Fruit fly (Drosophila melanogaster) whole organism, embryonic: ENCODE data around the gene Ugt316A1.
A peak's percentile ranks its signal among the peaks of the same experiment; 100 is the strongest.

Experiments
- Aef1 ChIP-seq: fragments of 200-800 bp; sonication (Bioruptor generic); IDR thresholded peaks from 3 replicates; pipeline ENCODE4 v1.3.6; 2022; ENCODE audit warnings: missing biosample characterization, missing genetic modification characterization
- Awh ChIP-seq: fragments of 200-800 bp; sonication (Bioruptor generic); IDR thresholded peaks from 2 replicates; pipeline ENCODE4, ENCODE4 v1.3.6; 2022; ENCODE audit warnings: missing biosample characterization, missing genetic modification characterization
- B-H1 ChIP-seq: fragments of 200-800 bp; sonication (Bioruptor generic); IDR thresholded peaks from 3 replicates; pipeline ENCODE4 v1.3.6; 2022; ENCODE audit warnings: missing biosample characterization, missing genetic modification characterization
- BtbVII ChIP-seq: fragments of 200-800 bp; sonication (Bioruptor generic); optimal IDR thresholded peaks from 3 replicates; lab custom pipeline; 2017; ENCODE audit warnings: missing biosample characterization, mild to moderate bottlenecking, missing genetic modification characterization
- CG11398 ChIP-seq: fragments of 200-800 bp; sonication (Bioruptor generic); optimal IDR thresholded peaks from 2 replicates; lab custom pipeline; 2016; ENCODE audit warnings: missing biosample characterization, missing genetic modification characterization
- CG12155 ChIP-seq: fragments of 200-800 bp; sonication (Bioruptor generic); optimal IDR thresholded peaks from 3 replicates; lab custom pipeline; 2016; ENCODE audit warnings: missing biosample characterization, missing genetic modification characterization
- CG15011 ChIP-seq: fragments of 200-800 bp; sonication (Bioruptor generic); optimal IDR thresholded peaks from 3 replicates; lab custom pipeline; 2018; ENCODE audit warnings: missing biosample characterization, mild to moderate bottlenecking, missing genetic modification characterization
- CG17568 ChIP-seq: fragments of 200-800 bp; sonication (Bioruptor generic); optimal IDR thresholded peaks from 2 replicates; lab custom pipeline; 2018; ENCODE audit warnings: missing biosample characterization, mild to moderate bottlenecking, missing genetic modification characterization, moderate library complexity
- CG18619 ChIP-seq: fragments of 200-800 bp; sonication (Bioruptor generic); optimal IDR thresholded peaks from 3 replicates; lab custom pipeline; 2017; ENCODE audit warnings: missing biosample characterization, mild to moderate bottlenecking, missing genetic modification characterization
- CG2116 ChIP-seq: fragments of 200-800 bp; sonication (Bioruptor generic); optimal IDR thresholded peaks from 3 replicates; lab custom pipeline; 2018; ENCODE audit warnings: missing biosample characterization, mild to moderate bottlenecking, missing genetic modification characterization
- CG2678 ChIP-seq: fragments of 200-800 bp; sonication (Bioruptor generic); optimal IDR thresholded peaks from 3 replicates; lab custom pipeline; 2019; ENCODE audit warnings: missing biosample characterization, mild to moderate bottlenecking, missing genetic modification characterization, moderate library complexity
- CG4424 ChIP-seq: fragments of 200-800 bp; sonication (Bioruptor generic); optimal IDR thresholded peaks from 3 replicates; lab custom pipeline; 2016; ENCODE audit warnings: missing biosample characterization, missing genetic modification characterization
- CG4707 ChIP-seq: fragments of 200-800 bp; sonication (Bioruptor generic); optimal IDR thresholded peaks from 2 replicates; lab custom pipeline; 2018; ENCODE audit warnings: missing biosample characterization, mild to moderate bottlenecking, missing genetic modification characterization, moderate library complexity
- CG6254 ChIP-seq: fragments of 200-800 bp; sonication (Bioruptor generic); optimal IDR thresholded peaks from 3 replicates; lab custom pipeline; 2017; ENCODE audit warnings: mild to moderate bottlenecking, missing biosample characterization, missing genetic modification reagents, missing genetic modification characterization
- CG7372 ChIP-seq: fragments of 200-800 bp; sonication (Bioruptor generic); IDR thresholded peaks from 2 replicates; pipeline ENCODE4 v1.3.6; 2022; ENCODE audit warnings: missing biosample characterization, missing genetic modification characterization
- CHES-1-like ChIP-seq: fragments of 200-800 bp; sonication (Bioruptor generic); optimal IDR thresholded peaks from 2 replicates; lab custom pipeline; 2016; ENCODE audit warnings: missing biosample characterization, missing genetic modification characterization
- Fer2 ChIP-seq: fragments of 200-800 bp; sonication (Bioruptor generic); optimal IDR thresholded peaks from 2 replicates; lab custom pipeline; 2018; ENCODE audit warnings: missing biosample characterization, mild to moderate bottlenecking, missing genetic modification characterization, moderate library complexity
- Gug ChIP-seq: fragments of 200-800 bp; sonication (Bioruptor generic); IDR thresholded peaks from 4 replicates; pipeline ENCODE4 v1.3.6; 2022; ENCODE audit warnings: missing biosample characterization, missing genetic modification characterization
- HmgZ ChIP-seq: fragments of 200-800 bp; sonication (Bioruptor generic); optimal IDR thresholded peaks from 2 replicates; lab custom pipeline; 2018; ENCODE audit warnings: missing biosample characterization, mild to moderate bottlenecking, missing genetic modification characterization
- Hr51 ChIP-seq, 2 experiments: fragments of 200-800 bp; sonication (Bioruptor generic); optimal IDR thresholded peaks; 2 replicates in 1 of 2; 3 replicates in 1 of 2; lab custom pipeline; 2016 to 2018; ENCODE audit warnings: missing biosample characterization in 2 of 2, missing genetic modification characterization in 2 of 2, mild to moderate bottlenecking in 1 of 2, moderate library complexity in 1 of 2
- Mrtf ChIP-seq: fragments of 200-800 bp; sonication (Bioruptor generic); IDR thresholded peaks from 3 replicates; pipeline ENCODE4 v1.3.6; 2022; ENCODE audit warnings: missing biosample characterization, missing genetic modification characterization
- Ptx1 ChIP-seq: fragments of 200-800 bp; sonication (Bioruptor generic); IDR thresholded peaks from 2 replicates; pipeline ENCODE4 v1.3.6; 2022; ENCODE audit warnings: missing biosample characterization, missing genetic modification characterization
- Ravus ChIP-seq: fragments of 200-800 bp; sonication (Bioruptor generic); IDR thresholded peaks from 2 replicates; pipeline ENCODE4 v1.3.6; 2022; ENCODE audit warnings: missing biosample characterization, missing genetic modification characterization
- Tbp ChIP-seq: fragments of >200 bp; optimal IDR thresholded peaks from 2 replicates; lab custom pipeline; 2018; ENCODE audit warnings: missing biosample characterization, missing genetic modification characterization
- YL-1 ChIP-seq: fragments of 200-800 bp; sonication (Bioruptor generic); optimal IDR thresholded peaks from 3 replicates; lab custom pipeline; 2017; ENCODE audit warnings: missing biosample characterization, mild to moderate bottlenecking, missing genetic modification characterization
- aop ChIP-seq: fragments of 200-800 bp; sonication (Bioruptor generic); IDR thresholded peaks from 2 replicates; pipeline ENCODE4 v1.3.6; 2022; ENCODE audit warnings: missing biosample characterization, missing genetic modification characterization
- bab2 ChIP-seq: fragments of 200-800 bp; sonication (Bioruptor generic); optimal IDR thresholded peaks from 2 replicates; lab custom pipeline; 2016; ENCODE audit warnings: missing biosample characterization, missing genetic modification characterization
- cato ChIP-seq: fragments of 200-800 bp; sonication (Bioruptor generic); optimal IDR thresholded peaks from 2 replicates; lab custom pipeline; 2016; ENCODE audit warnings: missing biosample characterization, missing genetic modification characterization, borderline replicate concordance
- crc ChIP-seq: fragments of 200-800 bp; sonication (Bioruptor generic); optimal IDR thresholded peaks from 2 replicates; lab custom pipeline; 2016; ENCODE audit warnings: missing biosample characterization, missing genetic modification characterization
- crol ChIP-seq: fragments of 200-800 bp; sonication (Bioruptor generic); IDR thresholded peaks from 2 replicates; pipeline ENCODE4 v1.3.6; 2022; ENCODE audit warnings: missing biosample characterization, missing genetic modification characterization
- ewg ChIP-seq: fragments of 200-800 bp; sonication (Bioruptor generic); optimal IDR thresholded peaks from 3 replicates; lab custom pipeline; 2017; ENCODE audit warnings: mild to moderate bottlenecking, missing biosample characterization, missing genetic modification reagents, missing genetic modification characterization
- fd96Cb ChIP-seq: fragments of 200-800 bp; sonication (Bioruptor generic); optimal IDR thresholded peaks from 2 replicates; lab custom pipeline; 2018; ENCODE audit warnings: missing biosample characterization, mild to moderate bottlenecking, missing genetic modification characterization, moderate library complexity
- ind ChIP-seq: fragments of 200-800 bp; sonication (Bioruptor generic); optimal IDR thresholded peaks from 3 replicates; lab custom pipeline; 2016; ENCODE audit warnings: missing biosample characterization, missing genetic modification characterization
- mirr ChIP-seq: fragments of 200-800 bp; sonication (Bioruptor generic); optimal IDR thresholded peaks from 3 replicates; lab custom pipeline; 2018; ENCODE audit warnings: missing biosample characterization, mild to moderate bottlenecking, missing genetic modification characterization
- nmo ChIP-seq: fragments of 200-800 bp; sonication (Bioruptor generic); optimal IDR thresholded peaks from 2 replicates; lab custom pipeline; 2018; ENCODE audit warnings: missing biosample characterization, mild to moderate bottlenecking, missing genetic modification characterization, moderate library complexity
- oc ChIP-seq: fragments of 200-800 bp; sonication (Bioruptor generic); optimal IDR thresholded peaks from 2 replicates; lab custom pipeline; 2018; ENCODE audit warnings: missing biosample characterization, mild to moderate bottlenecking, missing genetic modification characterization, moderate library complexity
- odd ChIP-seq: fragments of 200-800 bp; sonication (Bioruptor generic); optimal IDR thresholded peaks from 2 replicates; lab custom pipeline; 2017; ENCODE audit warnings: missing biosample characterization, mild to moderate bottlenecking, missing genetic modification characterization
- prd ChIP-seq, 3 experiments: fragments of >200 bp in 2 of 3; fragments of 200-800 bp in 1 of 3; sonication (Bioruptor generic) in 1 of 3; optimal IDR thresholded peaks in 2 of 3; IDR thresholded peaks in 1 of 3; 2 replicates in 2 of 3; 3 replicates in 1 of 3; pipeline versions ENCODE4 v1.3.6 to Lab custom; 2017 to 2022; ENCODE audit warnings: missing biosample characterization in 1 of 3, missing genetic modification characterization in 1 of 3
- rib ChIP-seq: fragments of 200-800 bp; sonication (Bioruptor generic); IDR thresholded peaks from 2 replicates; pipeline ENCODE4 v1.3.6; 2022; ENCODE audit warnings: missing biosample characterization, missing genetic modification characterization
- sc ChIP-seq, 3 experiments: fragments of >200 bp in 2 of 3; fragments of 200-800 bp in 1 of 3; sonication (Bioruptor generic) in 1 of 3; optimal IDR thresholded peaks; 2 replicates in 2 of 3; 3 replicates in 1 of 3; lab custom pipeline; 2017; ENCODE audit warnings: mild to moderate bottlenecking in 1 of 3, missing biosample characterization in 1 of 3, missing genetic modification characterization in 1 of 3, missing genetic modification reagents in 1 of 3
- sens ChIP-seq: fragments of 200-800 bp; sonication (Bioruptor generic); peaks from one replicate; lab custom pipeline; 2016; ENCODE audit warnings: missing biosample characterization, missing genetic modification characterization
- sim ChIP-seq: fragments of 200-800 bp; sonication (Bioruptor generic); IDR thresholded peaks from 2 replicates; pipeline ENCODE4 v1.3.6; 2022; ENCODE audit warnings: missing biosample characterization, missing genetic modification characterization
- sisA ChIP-seq: fragments of 200-800 bp; sonication (Bioruptor generic); IDR thresholded peaks from 2 replicates; pipeline ENCODE4 v1.3.6; 2022; ENCODE audit warnings: missing biosample characterization, missing genetic modification characterization
- ssp ChIP-seq: fragments of 200-800 bp; sonication (Bioruptor generic); IDR thresholded peaks from 2 replicates; pipeline ENCODE4 v1.3.6; 2022; ENCODE audit warnings: missing biosample characterization, missing genetic modification characterization
- tgo ChIP-seq: fragments of 200-800 bp; sonication (Bioruptor generic); IDR thresholded peaks from 3 replicates; pipeline ENCODE4 v1.3.6; 2022; ENCODE audit warnings: missing biosample characterization, missing genetic modification characterization
- tin ChIP-seq: fragments of 200-800 bp; sonication (Bioruptor generic); optimal IDR thresholded peaks from 3 replicates; lab custom pipeline; 2016; ENCODE audit warnings: missing biosample characterization, missing genetic modification characterization
- toy ChIP-seq: fragments of 200-800 bp; sonication (Bioruptor generic); IDR thresholded peaks from 2 replicates; pipeline ENCODE4 v1.3.6; 2022; ENCODE audit warnings: missing biosample characterization, missing genetic modification characterization
- ttk ChIP-seq: fragments of 200-800 bp; sonication (Bioruptor generic); IDR thresholded peaks from 2 replicates; pipeline ENCODE4 v2.1.2; 2022; ENCODE audit warnings: missing biosample characterization, missing genetic modification characterization
- wdn ChIP-seq: fragments of 200-800 bp; sonication (Bioruptor generic); IDR thresholded peaks from 2 replicates; pipeline ENCODE4 v1.3.6; 2022; ENCODE audit warnings: missing biosample characterization, missing genetic modification characterization
- wek ChIP-seq: fragments of 200-800 bp; sonication (Bioruptor generic); optimal IDR thresholded peaks from 3 replicates; lab custom pipeline; 2018; ENCODE audit warnings: missing biosample characterization, mild to moderate bottlenecking, missing genetic modification characterization, moderate library complexity

Gene Ugt316A1

dm6 chr3L:19013086-19013752, 49.4 kb downstream of the Ugt316A1 start (continued):
- TF ChIP-seq ssp (GFP tag; lab: Robert Waterston, UW) (no peak), CG18619 (GFP tag; lab: Kevin White, UChicago) (no peak), oc (tag; lab: Kevin White, UChicago) (peak; percentile 77), prd (optimal IDR thresholded peaks at IDR 0.05; lab: Kevin White, UChicago) (no peak), prd (GFP tag; IDR thresholded peaks at IDR 0.05; lab: Robert Waterston, UW) (0 out of 3 replicates have a peak, but pooled peaks have one; percentile 10), ewg (GFP tag; lab: Kevin White, UChicago) (no peak), Gug (GFP tag; lab: Robert Waterston, UW) (no peak), sens (GFP tag; lab: Kevin White, UChicago) (peak; percentile 72), CG2678 (tag; lab: Kevin White, UChicago) (no peak), Ravus (GFP tag; lab: Robert Waterston, UW) (no peak), CG15011 (no peak), sim (GFP tag; lab: Robert Waterston, UW) (no peak), CG4707 (GFP tag; lab: Kevin White, UChicago) (no peak), Aef1 (GFP tag; lab: Robert Waterston, UW) (no peak), CG2116 (GFP tag; lab: Kevin White, UChicago) (no peak), Mrtf (GFP tag; lab: Robert Waterston, UW) (no peak), tgo (GFP tag; lab: Robert Waterston, UW) (no peak), tin (GFP tag; lab: Kevin White, UChicago) (no peak), YL-1 (no peak), B-H1 (GFP tag; lab: Robert Waterston, UW) (no peak), aop (no peak), HmgZ (tag; lab: Kevin White, UChicago) (no peak), odd (GFP tag; lab: Kevin White, UChicago) (no peak), sc (optimal IDR thresholded peaks at IDR 0.05; lab: Kevin White, UChicago) (no peak), sc (GFP tag; optimal IDR thresholded peaks at IDR 0.05; lab: Kevin White, UChicago) (no peak), fd96Cb (tag; lab: Kevin White, UChicago) (no peak), rib (GFP tag; lab: Robert Waterston, UW) (no peak), Fer2 (tag; lab: Kevin White, UChicago) (no peak), toy (GFP tag; lab: Robert Waterston, UW) (no peak), ttk (GFP tag; lab: Robert Waterston, UW) (no peak), mirr (GFP tag; lab: Kevin White, UChicago) (no peak), wdn (no peak), sisA (GFP tag; lab: Robert Waterston, UW) (no peak), CG4424 (GFP tag; lab: Kevin White, UChicago) (no peak), ind (no peak), Ptx1 (no peak), cato (GFP tag; lab: Kevin White, UChicago) (no peak), crc (GFP tag; lab: Kevin White, UChicago) (no peak), Hr51 (GFP tag; optimal IDR thresholded peaks at IDR 0.05; lab: Kevin White, UChicago) (no peak), BtbVII (GFP tag; lab: Kevin White, UChicago) (no peak), CHES-1-like (GFP tag; lab: Kevin White, UChicago) (no peak), CG11398 (GFP tag; lab: Kevin White, UChicago) (no peak), Tbp (GFP tag; lab: Kevin White, UChicago) (no peak), CG17568 (no peak), Awh (peak; percentile 95), CG12155 (GFP tag; lab: Kevin White, UChicago) (no peak), nmo (GFP tag; lab: Kevin White, UChicago) (no peak), crol (GFP tag; lab: Robert Waterston, UW) (peak; percentile 29; the same call in 1 of the 2 replicates), CG6254 (GFP tag; lab: Kevin White, UChicago) (no peak), bab2 (no peak), wek (GFP tag; lab: Kevin White, UChicago) (no peak), CG7372 (GFP tag; lab: Robert Waterston, UW) (peak; percentile 61; the same call in 1 of the 2 replicates)
